Worm (Caenorhabditis elegans) whole organism, midembryonic: ENCODE results near the gene epg-4.

Source experiments
- T22C8.4 ChIP-seq: fragments of 200-800 bp; sonication (Bioruptor generic); IDR thresholded peaks from 2 replicates; pipeline ENCODE4 v1.3.6; 2022; ENCODE audit warnings: missing genetic modification characterization, missing compliant biosample characterization
- cog-1 ChIP-seq: sonication (generic microtip); optimal IDR thresholded peaks from 2 replicates; lab custom pipeline; 2016; ENCODE audit warnings: missing genetic modification characterization, missing compliant biosample characterization
- flt-1 ChIP-seq: fragments of 200-800 bp; sonication (Bioruptor generic); IDR thresholded peaks from 2 replicates; pipeline ENCODE4 v1.3.6; 2022; ENCODE audit warnings: missing genetic modification characterization, missing compliant biosample characterization
- klf-2 ChIP-seq: fragments of 200-800 bp; sonication (Bioruptor generic); conservative IDR thresholded peaks from 2 replicates; pipeline ENCODE4 v1.3.6; 2022; ENCODE audit warnings: missing genetic modification reagents, missing genetic modification characterization, missing compliant biosample characterization
- med-1 ChIP-seq: sonication (generic microtip); optimal IDR thresholded peaks from 2 replicates; lab custom pipeline; 2017; ENCODE audit warnings: missing genetic modification characterization, mild to moderate bottlenecking, missing compliant biosample characterization, antibody characterized with exemption, missing genetic modification reagents; ENCODE audit not compliant: insufficient read depth
- ref-1 ChIP-seq: fragments of 200-800 bp; sonication (Bioruptor generic); conservative IDR thresholded peaks from 2 replicates; pipeline ENCODE4 v1.3.6; 2022; ENCODE audit warnings: missing genetic modification reagents, missing genetic modification characterization, missing compliant biosample characterization
- tab-1 ChIP-seq: fragments of 200-800 bp; sonication (Bioruptor generic); IDR thresholded peaks from 2 replicates; pipeline ENCODE4 v1.3.6; 2022; ENCODE audit warnings: missing genetic modification characterization, missing compliant biosample characterization
- ztf-23 ChIP-seq: fragments of 200-800 bp; sonication (Bioruptor generic); IDR thresholded peaks from 2 replicates; pipeline ENCODE4 v1.3.6; 2022; ENCODE audit warnings: missing genetic modification reagents, missing genetic modification characterization, missing compliant biosample characterization
- ztf-29 ChIP-seq: fragments of 200-800 bp; sonication (Bioruptor generic); IDR thresholded peaks from 2 replicates; pipeline ENCODE4 v1.3.6; 2022; ENCODE audit warnings: missing genetic modification reagents, missing genetic modification characterization, missing compliant biosample characterization

epg-4 gene

DNA sequence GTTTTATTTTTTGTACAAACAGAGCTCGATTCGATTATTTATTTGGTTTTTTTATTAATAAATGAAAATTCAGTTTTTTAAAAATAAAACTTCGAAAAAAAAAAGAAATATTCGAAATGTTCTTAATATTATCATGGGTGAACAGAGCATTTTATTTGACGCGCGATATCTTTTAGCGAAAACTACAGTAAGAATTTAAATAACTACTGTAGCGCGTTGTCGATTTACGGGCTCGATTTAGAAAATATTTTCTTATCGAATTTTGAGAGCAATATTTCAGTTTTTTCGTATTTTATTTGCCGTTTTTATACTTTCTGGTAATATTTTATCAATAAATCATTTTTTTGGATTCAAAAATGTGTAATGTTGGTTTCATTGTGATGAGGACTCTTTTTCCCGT is 39.1 kb downstream of the epg-4 start:
- TF ChIP-seq cog-1 = no peak
- TF ChIP-seq T22C8.4 (GFP tag; lab: Robert Waterston, UW) = no peak
- TF ChIP-seq ztf-29 (GFP tag; lab: Robert Waterston, UW) = no peak
- TF ChIP-seq ztf-23 (GFP tag; lab: Robert Waterston, UW) = no peak
- TF ChIP-seq flt-1 = no peak
- no peak for TF ChIP-seq ref-1 (GFP tag; lab: Robert Waterston, UW)
- TF ChIP-seq klf-2 (GFP tag; lab: Robert Waterston, UW) = no peak
- no peak for TF ChIP-seq tab-1
- TF ChIP-seq med-1 (GFP tag; lab: Kevin White, UChicago) = no peak

DNA sequence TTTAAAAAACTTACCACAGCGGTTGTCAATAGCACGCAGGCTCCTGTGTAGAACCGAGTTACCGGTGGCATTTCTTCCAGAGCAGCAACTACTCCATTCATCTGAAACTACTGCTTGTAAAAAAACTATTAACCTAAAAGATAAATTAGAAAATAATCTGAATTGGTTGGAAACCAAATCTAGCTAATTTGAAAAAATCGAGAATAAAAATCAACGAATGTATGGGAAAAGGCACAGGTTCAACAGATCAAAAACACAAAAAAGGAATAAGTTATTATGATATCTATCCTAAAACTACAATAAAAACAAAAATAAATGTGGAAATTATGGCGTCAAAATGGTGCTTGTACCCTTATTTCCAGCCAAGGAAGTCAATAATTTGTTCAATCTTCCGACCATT is 41.1 kb downstream of the epg-4 start, which contains the start of gene der-2:
TSS of gene der-2 (minus strand) at position 101 of the 400 bp plus-strand sequence.
- TF ChIP-seq ref-1 (GFP tag; lab: Robert Waterston, UW) (no peak), klf-2 (GFP tag; lab: Robert Waterston, UW) (no peak), cog-1 (no peak), ztf-29 (GFP tag; lab: Robert Waterston, UW) (no peak), ztf-23 (GFP tag; lab: Robert Waterston, UW) (no peak), T22C8.4 (GFP tag; lab: Robert Waterston, UW) (no peak), flt-1 (no peak), med-1 (GFP tag; lab: Kevin White, UChicago) (no peak), tab-1 (no peak)

DNA sequence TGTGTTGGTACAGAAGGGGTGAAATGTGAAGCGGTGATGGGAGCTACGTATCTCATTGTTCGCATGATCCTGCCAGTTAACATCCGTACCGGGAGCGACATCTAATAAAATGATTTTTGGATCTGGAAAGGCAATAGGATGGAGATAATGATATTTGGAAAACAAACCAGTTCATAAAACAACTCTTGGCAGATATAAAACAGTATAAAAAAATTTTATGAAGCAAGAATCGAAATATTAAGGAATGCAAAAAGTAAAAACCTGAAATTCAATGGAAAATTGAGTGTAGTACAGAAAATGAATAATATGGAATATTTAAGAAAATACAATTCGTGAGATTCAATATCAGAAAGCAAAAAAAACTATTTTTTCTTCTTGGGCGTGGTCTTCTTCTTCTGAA is 44.6 kb downstream of the epg-4 start, which contains the start of gene hsp-75:
TSS of gene hsp-75 (minus strand) at position 101 of the 400 bp plus-strand sequence.
- TF ChIP-seq ztf-29 (GFP tag; lab: Robert Waterston, UW) = no peak
- no peak for TF ChIP-seq tab-1
- TF ChIP-seq T22C8.4 (GFP tag; lab: Robert Waterston, UW) = no peak
- TF ChIP-seq med-1 (GFP tag; lab: Kevin White, UChicago) = no peak
- TF ChIP-seq flt-1 = no peak
- TF ChIP-seq klf-2 (GFP tag; lab: Robert Waterston, UW) = no peak
- TF ChIP-seq ztf-23 (GFP tag; lab: Robert Waterston, UW) = no peak
- no peak for TF ChIP-seq cog-1
- no peak for TF ChIP-seq ref-1 (GFP tag; lab: Robert Waterston, UW)

DNA sequence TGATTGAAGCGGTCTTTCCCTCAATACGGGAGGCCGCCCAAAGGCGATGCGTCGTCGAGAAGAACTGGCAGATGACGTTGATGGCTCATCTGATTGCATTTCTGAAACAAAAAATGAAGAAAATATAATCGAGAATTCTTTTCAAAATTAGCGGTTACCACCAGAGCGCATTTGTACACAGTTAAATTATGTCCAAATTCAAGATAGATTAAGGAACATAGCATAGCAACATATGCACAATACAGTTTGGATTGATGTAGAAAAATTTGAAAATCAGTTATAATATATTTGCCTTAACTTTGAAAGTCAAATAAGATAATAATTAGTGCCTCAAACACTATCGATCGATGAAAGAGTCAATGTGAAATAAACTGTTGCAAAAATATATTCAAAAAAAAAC is 47.7 kb downstream of the epg-4 start, which contains the start of gene R151.8:
TSS of gene R151.8 (minus strand) at position 101 of the 400 bp plus-strand sequence.
- TF ChIP-seq tab-1 = no peak
- no peak for TF ChIP-seq ref-1 (GFP tag; lab: Robert Waterston, UW)
- TF ChIP-seq cog-1 = no peak
- no peak for TF ChIP-seq ztf-29 (GFP tag; lab: Robert Waterston, UW)
- TF ChIP-seq flt-1 = no peak
- TF ChIP-seq klf-2 (GFP tag; lab: Robert Waterston, UW) = no peak
- TF ChIP-seq T22C8.4 (GFP tag; lab: Robert Waterston, UW) = no peak
- no peak for TF ChIP-seq med-1 (GFP tag; lab: Kevin White, UChicago)
- TF ChIP-seq ztf-23 (GFP tag; lab: Robert Waterston, UW) = no peak

DNA sequence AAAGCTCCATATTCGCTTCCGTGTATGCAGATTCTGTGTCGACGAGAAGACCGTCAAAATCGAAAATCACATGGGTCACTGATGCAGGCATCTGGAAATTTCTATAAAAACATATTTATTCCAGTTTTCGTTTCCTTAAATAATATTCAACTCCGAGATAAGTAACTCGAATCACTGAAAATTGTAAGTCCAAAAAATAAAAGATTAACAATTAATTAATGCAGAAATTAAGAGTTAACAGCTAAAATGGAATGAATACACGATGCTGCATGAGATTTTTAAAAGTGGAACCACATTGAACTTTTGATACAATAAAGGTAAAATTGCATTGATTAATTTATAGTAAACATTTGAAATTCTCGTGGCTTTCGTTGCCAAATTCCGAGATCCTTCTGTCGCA is 48.9 kb downstream of the epg-4 start, which contains the start of gene R151.10:
TSS of gene R151.10 (minus strand) at position 101 of the 400 bp plus-strand sequence.
- TF ChIP-seq ref-1 (GFP tag; lab: Robert Waterston, UW) (no peak), ztf-23 (GFP tag; lab: Robert Waterston, UW) (no peak), med-1 (GFP tag; lab: Kevin White, UChicago) (no peak), klf-2 (GFP tag; lab: Robert Waterston, UW) (no peak)

DNA sequence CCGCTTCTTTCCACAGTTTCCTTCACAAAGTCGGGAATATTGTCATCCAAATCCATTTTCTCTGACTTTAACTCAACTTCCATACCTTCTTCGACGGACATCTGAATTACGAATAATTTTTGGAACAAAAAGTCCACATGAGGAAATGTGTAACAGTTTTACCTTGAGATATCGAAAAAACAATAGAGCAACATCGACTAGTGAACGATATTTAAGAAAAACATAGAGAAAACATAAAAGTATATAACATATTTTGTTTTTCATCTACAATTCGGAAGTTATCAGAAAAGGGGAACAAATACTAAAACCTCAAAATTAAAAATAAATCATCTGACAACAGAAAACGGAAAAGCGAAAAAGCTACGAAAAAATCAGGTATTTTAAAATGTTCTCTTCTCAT is 50.8 kb downstream of the epg-4 start, which contains the start of gene adr-2:
TSS of gene adr-2 (minus strand) at position 101 of the 400 bp plus-strand sequence.
- TF ChIP-seq med-1 (GFP tag; lab: Kevin White, UChicago) = no peak
- TF ChIP-seq ref-1 (GFP tag; lab: Robert Waterston, UW) = no peak
- TF ChIP-seq klf-2 (GFP tag; lab: Robert Waterston, UW) = no peak
- no peak for TF ChIP-seq flt-1
- TF ChIP-seq cog-1 = no peak
- no peak for TF ChIP-seq tab-1
- TF ChIP-seq ztf-23 (GFP tag; lab: Robert Waterston, UW) = no peak
- no peak for TF ChIP-seq ztf-29 (GFP tag; lab: Robert Waterston, UW)
- TF ChIP-seq T22C8.4 (GFP tag; lab: Robert Waterston, UW) = no peak
